Fruit fly (Drosophila melanogaster) whole organism, pupa: ENCODE data around the gene p24-2.

Experiments used
- CG13204 ChIP-seq: fragments of 200-800 bp; sonication (Bioruptor generic); optimal IDR thresholded peaks from 2 replicates; lab custom pipeline; 2018; ENCODE audit warnings: missing biosample characterization, mild to moderate bottlenecking, missing genetic modification characterization, moderate library complexity
- CG15710 ChIP-seq: fragments of 200-800 bp; sonication (Bioruptor generic); optimal IDR thresholded peaks from 2 replicates; lab custom pipeline; 2018; ENCODE audit warnings: missing biosample characterization, mild to moderate bottlenecking, missing genetic modification characterization, moderate library complexity
- CG17806 ChIP-seq: fragments of 200-800 bp; sonication (Bioruptor generic); optimal IDR thresholded peaks from 2 replicates; lab custom pipeline; 2018; ENCODE audit warnings: missing biosample characterization, mild to moderate bottlenecking, missing genetic modification characterization, moderate library complexity
- CG32121 ChIP-seq: fragments of 200-800 bp; sonication (Bioruptor generic); IDR thresholded peaks from 2 replicates; pipeline ENCODE4 v1.3.6; 2022; ENCODE audit warnings: missing biosample characterization, missing genetic modification characterization
- CG9948 ChIP-seq: fragments of 200-800 bp; sonication (Bioruptor generic); optimal IDR thresholded peaks from 2 replicates; lab custom pipeline; 2018; ENCODE audit warnings: missing biosample characterization, mild to moderate bottlenecking, missing genetic modification characterization, moderate library complexity
- EcR ChIP-seq: fragments of 200-800 bp; sonication (Bioruptor generic); optimal IDR thresholded peaks from 3 replicates; lab custom pipeline; 2019; ENCODE audit warnings: missing biosample characterization, missing genetic modification characterization, mild to moderate bottlenecking, moderate library complexity, missing genetic modification reagents
- gl ChIP-seq: fragments of 200-800 bp; sonication (Bioruptor generic); optimal IDR thresholded peaks from 2 replicates; lab custom pipeline; 2018; ENCODE audit warnings: missing biosample characterization, mild to moderate bottlenecking, missing genetic modification characterization

DNA sequence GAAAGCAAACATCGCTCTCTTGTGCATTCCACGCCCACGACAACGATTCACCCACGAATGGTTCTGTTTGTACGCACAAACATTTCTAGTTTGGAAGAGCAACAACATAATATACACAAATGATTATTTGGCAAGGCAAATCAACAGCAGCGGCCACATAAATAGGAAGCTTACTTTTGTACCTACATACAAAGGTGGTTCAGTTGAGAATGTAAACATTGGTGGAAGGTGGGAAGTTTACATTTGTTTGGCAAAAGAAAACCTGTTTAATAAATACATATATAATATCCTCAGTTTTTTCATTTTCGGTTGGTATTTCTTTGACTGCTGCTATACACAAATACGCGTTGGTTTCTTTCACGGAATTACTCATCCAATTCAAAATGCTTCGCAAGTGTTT, 10.0 kb upstream of the p24-2 start:
- TF ChIP-seq CG32121 (GFP tag; lab: Robert Waterston, UW) (no peak), EcR (GFP tag; lab: Kevin White, UChicago) (no peak), CG17806 (peak; percentile 38), CG15710 (tag; lab: Kevin White, UChicago) (peak; percentile 12), gl (tag; lab: Kevin White, UChicago) (no peak), CG13204 (GFP tag; lab: Kevin White, UChicago) (no peak), CG9948 (tag; lab: Kevin White, UChicago) (peak; percentile 30)
